Fruit fly (Drosophila melanogaster) whole organism, embryonic: ENCODE measurements around the gene Grik.

ENCODE experiments used
- CG1024 ChIP-seq: fragments of 200-800 bp; sonication (Bioruptor generic); IDR thresholded peaks from 2 replicates; pipeline ENCODE4 v1.3.6; 2022; ENCODE audit warnings: missing biosample characterization, missing genetic modification characterization
- CG11247 ChIP-seq: fragments of 200-800 bp; sonication (Bioruptor generic); IDR thresholded peaks from 2 replicates; pipeline ENCODE4 v1.3.6; 2022; ENCODE audit warnings: missing biosample characterization, missing genetic modification characterization
- CG12104 ChIP-seq: fragments of 200-800 bp; sonication (Bioruptor generic); optimal IDR thresholded peaks from 3 replicates; lab custom pipeline; 2016; ENCODE audit warnings: missing biosample characterization, missing genetic modification characterization
- CG12219 ChIP-seq: fragments of 200-800 bp; sonication (Bioruptor generic); optimal IDR thresholded peaks from 3 replicates; lab custom pipeline; 2018; ENCODE audit warnings: missing biosample characterization, mild to moderate bottlenecking, missing genetic modification characterization
- CG14050 ChIP-seq: fragments of 200-800 bp; sonication (Bioruptor generic); IDR thresholded peaks from 3 replicates; pipeline ENCODE4 v1.3.6; 2022; ENCODE audit warnings: missing biosample characterization, missing genetic modification characterization
- CG14667 ChIP-seq: fragments of 200-800 bp; sonication (Bioruptor generic); IDR thresholded peaks from 2 replicates; pipeline ENCODE4 v1.3.6; 2022; ENCODE audit warnings: missing biosample characterization, missing genetic modification characterization
- CG15269 ChIP-seq: fragments of 200-800 bp; sonication (Bioruptor generic); optimal IDR thresholded peaks from 2 replicates; lab custom pipeline; 2018; ENCODE audit warnings: missing biosample characterization, mild to moderate bottlenecking, missing genetic modification characterization, moderate library complexity
- CG16815 ChIP-seq: fragments of 200-800 bp; sonication (Bioruptor generic); optimal IDR thresholded peaks from 3 replicates; lab custom pipeline; 2017; ENCODE audit warnings: missing biosample characterization, mild to moderate bottlenecking, missing genetic modification characterization
- CG17912 ChIP-seq: fragments of 200-800 bp; sonication (Bioruptor generic); optimal IDR thresholded peaks from 2 replicates; lab custom pipeline; 2018; ENCODE audit warnings: missing biosample characterization, mild to moderate bottlenecking, missing genetic modification characterization
- CG18476 ChIP-seq: fragments of 200-800 bp; sonication (Bioruptor generic); optimal IDR thresholded peaks from 2 replicates; lab custom pipeline; 2016; ENCODE audit warnings: missing biosample characterization, mild to moderate bottlenecking, missing genetic modification characterization
- CG2129 ChIP-seq: fragments of 200-800 bp; sonication (Bioruptor generic); IDR thresholded peaks from 2 replicates; pipeline ENCODE4 v1.3.6; 2022; ENCODE audit warnings: missing biosample characterization, missing genetic modification characterization; ENCODE audit not compliant: partially characterized antibody
- CG2875 ChIP-seq: fragments of 200-800 bp; sonication (Bioruptor generic); optimal IDR thresholded peaks from 2 replicates; lab custom pipeline; 2017; ENCODE audit warnings: missing biosample characterization, mild to moderate bottlenecking, missing genetic modification characterization, missing genetic modification reagents
- CG31224 ChIP-seq: fragments of 200-800 bp; sonication (Bioruptor generic); IDR thresholded peaks from 2 replicates; pipeline ENCODE4 v1.3.6; 2022; ENCODE audit warnings: missing biosample characterization, missing genetic modification characterization
- CG3847 ChIP-seq: fragments of 200-800 bp; sonication (Bioruptor generic); IDR thresholded peaks from 2 replicates; pipeline ENCODE4 v1.3.6; 2022; ENCODE audit warnings: missing biosample characterization, missing genetic modification characterization
- CG5245 ChIP-seq: fragments of 200-800 bp; sonication (Bioruptor generic); optimal IDR thresholded peaks from 3 replicates; lab custom pipeline; 2016; ENCODE audit warnings: missing biosample characterization, missing genetic modification characterization
- CG8089 ChIP-seq: fragments of 200-800 bp; sonication (Bioruptor generic); optimal IDR thresholded peaks from 3 replicates; lab custom pipeline; 2016; ENCODE audit warnings: missing biosample characterization, missing genetic modification characterization
- CG9437 ChIP-seq: fragments of 200-800 bp; sonication (Bioruptor generic); optimal IDR thresholded peaks from 2 replicates; lab custom pipeline; 2018; ENCODE audit warnings: missing biosample characterization, mild to moderate bottlenecking, missing genetic modification characterization
- CG9727 ChIP-seq: fragments of 200-800 bp; sonication (Bioruptor generic); optimal IDR thresholded peaks from 3 replicates; lab custom pipeline; 2017; ENCODE audit warnings: missing biosample characterization, mild to moderate bottlenecking, missing genetic modification characterization
- CG9817 ChIP-seq: fragments of 200-800 bp; sonication (Bioruptor generic); optimal IDR thresholded peaks from 2 replicates; lab custom pipeline; 2018; ENCODE audit warnings: missing biosample characterization, mild to moderate bottlenecking, missing genetic modification characterization, moderate library complexity
- Camta ChIP-seq: fragments of 200-800 bp; sonication (Bioruptor generic); optimal IDR thresholded peaks from 2 replicates; lab custom pipeline; 2016; ENCODE audit warnings: missing biosample characterization, missing genetic modification characterization
- Chrac-16 ChIP-seq: fragments of 200-800 bp; sonication (Bioruptor generic); optimal IDR thresholded peaks from 3 replicates; lab custom pipeline; 2016; ENCODE audit warnings: missing biosample characterization, missing genetic modification characterization
- CoRest ChIP-seq: fragments of 200-800 bp; sonication (Bioruptor generic); optimal IDR thresholded peaks from 3 replicates; lab custom pipeline; 2018; ENCODE audit warnings: missing biosample characterization, mild to moderate bottlenecking, missing genetic modification characterization, moderate library complexity
- Dad ChIP-seq: fragments of 200-800 bp; sonication (Bioruptor generic); optimal IDR thresholded peaks from 3 replicates; lab custom pipeline; 2016; ENCODE audit warnings: missing biosample characterization, missing genetic modification characterization
- Deaf1 ChIP-seq: fragments of 200-800 bp; optimal IDR thresholded peaks from 3 replicates; lab custom pipeline; 2019; ENCODE audit warnings: missing biosample characterization, mild to moderate bottlenecking, missing genetic modification characterization, moderate library complexity
- Doc2 ChIP-seq: fragments of 200-800 bp; sonication (Bioruptor generic); IDR thresholded peaks from 2 replicates; pipeline ENCODE4 v1.3.6; 2022; ENCODE audit warnings: missing biosample characterization, missing genetic modification characterization
- Hsf ChIP-seq: fragments of 200-800 bp; sonication (Bioruptor generic); optimal IDR thresholded peaks from 3 replicates; lab custom pipeline; 2016; ENCODE audit warnings: missing biosample characterization, missing genetic modification characterization
- Lpt ChIP-seq: fragments of >200 bp; optimal IDR thresholded peaks from 2 replicates; lab custom pipeline; 2018; ENCODE audit warnings: missing biosample characterization, missing genetic modification characterization
- MTF-1 ChIP-seq: fragments of 200-800 bp; sonication (Bioruptor generic); optimal IDR thresholded peaks from 2 replicates; lab custom pipeline; 2018; ENCODE audit warnings: missing biosample characterization, mild to moderate bottlenecking, missing genetic modification characterization, borderline replicate concordance
- Med ChIP-seq: fragments of 200-800 bp; sonication (Bioruptor generic); peaks from one replicate; lab custom pipeline; 2016; ENCODE audit warnings: missing biosample characterization, missing genetic modification characterization, mild to moderate bottlenecking, inconsistent platforms, moderate library complexity
- Ravus ChIP-seq: fragments of 200-800 bp; sonication (Bioruptor generic); IDR thresholded peaks from 2 replicates; pipeline ENCODE4 v1.3.6; 2022; ENCODE audit warnings: missing biosample characterization, missing genetic modification characterization
- TFAM ChIP-seq: fragments of 200-800 bp; sonication (Bioruptor generic); optimal IDR thresholded peaks from 2 replicates; lab custom pipeline; 2017; ENCODE audit warnings: missing biosample characterization, missing genetic modification characterization, inconsistent platforms
- chn ChIP-seq: fragments of 200-800 bp; sonication (Bioruptor generic); optimal IDR thresholded peaks from 2 replicates; lab custom pipeline; 2016; ENCODE audit warnings: missing biosample characterization, missing genetic modification characterization
- crc ChIP-seq: fragments of 200-800 bp; sonication (Bioruptor generic); optimal IDR thresholded peaks from 2 replicates; lab custom pipeline; 2016; ENCODE audit warnings: missing biosample characterization, missing genetic modification characterization
- crol ChIP-seq: fragments of 200-800 bp; sonication (Bioruptor generic); IDR thresholded peaks from 2 replicates; pipeline ENCODE4 v1.3.6; 2022; ENCODE audit warnings: missing biosample characterization, missing genetic modification characterization
- emc ChIP-seq: fragments of 200-800 bp; sonication (Bioruptor generic); optimal IDR thresholded peaks from 2 replicates; lab custom pipeline; 2016; ENCODE audit warnings: missing biosample characterization, missing genetic modification characterization
- fu2 ChIP-seq: fragments of 200-800 bp; sonication (Bioruptor generic); optimal IDR thresholded peaks from 2 replicates; lab custom pipeline; 2016; ENCODE audit warnings: missing biosample characterization, missing genetic modification characterization
- gcm ChIP-seq: fragments of 200-800 bp; sonication (Bioruptor generic); optimal IDR thresholded peaks from 2 replicates; lab custom pipeline; 2019; ENCODE audit warnings: missing biosample characterization, mild to moderate bottlenecking, missing genetic modification characterization, moderate library complexity
- hbn ChIP-seq: fragments of 200-800 bp; sonication (Bioruptor generic); IDR thresholded peaks from 2 replicates; pipeline ENCODE4 v1.3.6; 2022; ENCODE audit warnings: missing biosample characterization, missing genetic modification characterization; ENCODE audit not compliant: partially characterized antibody
- inv ChIP-seq: fragments of 200-800 bp; sonication (Bioruptor generic); IDR thresholded peaks from 2 replicates; pipeline ENCODE4 v1.3.6; 2022; ENCODE audit warnings: missing biosample characterization, missing genetic modification characterization; ENCODE audit not compliant: partially characterized antibody
- odd ChIP-seq: fragments of 200-800 bp; sonication (Bioruptor generic); optimal IDR thresholded peaks from 2 replicates; lab custom pipeline; 2017; ENCODE audit warnings: missing biosample characterization, mild to moderate bottlenecking, missing genetic modification characterization
- phol ChIP-seq: fragments of 200-800 bp; sonication (Bioruptor generic); optimal IDR thresholded peaks from 3 replicates; lab custom pipeline; 2018; ENCODE audit warnings: missing biosample characterization, mild to moderate bottlenecking, missing genetic modification characterization, moderate library complexity
- pzg ChIP-seq: fragments of 200-800 bp; sonication (Bioruptor generic); optimal IDR thresholded peaks from 3 replicates; lab custom pipeline; 2018; ENCODE audit warnings: missing biosample characterization, mild to moderate bottlenecking, missing genetic modification characterization, moderate library complexity
- ranshi ChIP-seq: fragments of 200-800 bp; sonication (Bioruptor generic); IDR thresholded peaks from 2 replicates; pipeline ENCODE4 v1.3.6; 2022; ENCODE audit warnings: missing biosample characterization, missing genetic modification characterization
- repo ChIP-seq: fragments of 200-800 bp; sonication (Bioruptor generic); optimal IDR thresholded peaks from 2 replicates; lab custom pipeline; 2016; ENCODE audit warnings: missing biosample characterization, missing genetic modification characterization
- shn ChIP-seq: fragments of 200-800 bp; sonication (Bioruptor generic); optimal IDR thresholded peaks from 3 replicates; lab custom pipeline; 2016; ENCODE audit warnings: missing biosample characterization, missing genetic modification characterization
- sob ChIP-seq: fragments of 200-800 bp; sonication (Bioruptor generic); IDR thresholded peaks from 2 replicates; pipeline ENCODE4 v1.3.6; 2022; ENCODE audit warnings: missing biosample characterization, missing genetic modification characterization
- stwl ChIP-seq: fragments of 200-800 bp; sonication (Bioruptor generic); optimal IDR thresholded peaks from 3 replicates; lab custom pipeline; 2018; ENCODE audit warnings: missing biosample characterization, mild to moderate bottlenecking, missing genetic modification characterization, moderate library complexity
- tap ChIP-seq: fragments of 200-800 bp; optimal IDR thresholded peaks from 3 replicates; lab custom pipeline; 2019; ENCODE audit warnings: missing biosample characterization, mild to moderate bottlenecking, missing genetic modification characterization, moderate library complexity
- tio ChIP-seq: fragments of 200-800 bp; sonication (Bioruptor generic); optimal IDR thresholded peaks from 2 replicates; lab custom pipeline; 2017; ENCODE audit warnings: missing biosample characterization, missing genetic modification characterization, inconsistent platforms

The Grik gene

dm6 chr3R:20949749-20950676, 48.3 kb downstream of the Grik start (continued):
- TF ChIP-seq CG9817 (tag; lab: Kevin White, UChicago) (no peak), CG5245 (GFP tag; lab: Kevin White, UChicago) (no peak), sob (GFP tag; lab: Robert Waterston, UW) (0 out of 2 replicates have a peak, but pooled peaks have one; percentile 27), emc (GFP tag; lab: Kevin White, UChicago) (no peak), MTF-1 (GFP tag; lab: Kevin White, UChicago) (no peak), CG15269 (peak; percentile 60), CG14667 (GFP tag; lab: Robert Waterston, UW) (no peak), CoRest (tag; lab: Kevin White, UChicago) (peak; percentile 47), CG17912 (GFP tag; lab: Kevin White, UChicago) (no peak), CG31224 (no peak), CG1024 (GFP tag; lab: Robert Waterston, UW) (no peak), TFAM (no peak), tio (GFP tag; lab: Kevin White, UChicago) (no peak), crc (GFP tag; lab: Kevin White, UChicago) (no peak), inv (no peak), CG14050 (GFP tag; lab: Robert Waterston, UW) (no peak), CG12219 (GFP tag; lab: Kevin White, UChicago) (no peak), CG18476 (GFP tag; lab: Kevin White, UChicago) (no peak), Dad (GFP tag; lab: Kevin White, UChicago) (no peak), Camta (GFP tag; lab: Kevin White, UChicago) (no peak), hbn (GFP tag; lab: Robert Waterston, UW) (no peak), Chrac-16 (GFP tag; lab: Kevin White, UChicago) (no peak), CG16815 (GFP tag; lab: Kevin White, UChicago) (no peak), crol (GFP tag; lab: Robert Waterston, UW) (peak; percentile 86), CG12104 (no peak), stwl (no peak), tap (tag; lab: Kevin White, UChicago) (peak; percentile 21), fu2 (GFP tag; lab: Kevin White, UChicago) (no peak), CG8089 (GFP tag; lab: Kevin White, UChicago) (no peak), odd (GFP tag; lab: Kevin White, UChicago) (peak; percentile 2), Lpt (GFP tag; lab: Kevin White, UChicago) (no peak), gcm (GFP tag; lab: Kevin White, UChicago) (peak; percentile 32), Med (GFP tag; lab: Kevin White, UChicago) (peak; percentile 85), ranshi (GFP tag; lab: Robert Waterston, UW) (peak; percentile 3; the same call in 1 of the 2 replicates), CG9727 (GFP tag; lab: Kevin White, UChicago) (no peak), CG11247 (GFP tag; lab: Robert Waterston, UW) (no peak), CG3847 (GFP tag; lab: Robert Waterston, UW) (no peak), chn (GFP tag; lab: Kevin White, UChicago) (no peak), phol (tag; lab: Kevin White, UChicago) (peak; percentile 49), repo (GFP tag; lab: Kevin White, UChicago) (no peak), CG2129 (GFP tag; lab: Robert Waterston, UW) (no peak), Deaf1 (tag; lab: Kevin White, UChicago) (no peak), Ravus (GFP tag; lab: Robert Waterston, UW) (no peak), shn (GFP tag; lab: Kevin White, UChicago) (no peak), Doc2 (GFP tag; lab: Robert Waterston, UW) (no peak), CG2875 (GFP tag; lab: Kevin White, UChicago) (peak; percentile 0), CG9437 (peak; percentile 31), Hsf (no peak), pzg (GFP tag; lab: Kevin White, UChicago) (no peak)
